Fruit fly (Drosophila melanogaster): ENCODE data around the gene CG4455.

dm6 chr2L:16321872-16322631 lies 30.7 kb upstream of the CG4455 start:
- TF ChIP-seq gl (tag; optimal IDR thresholded peaks at IDR 0.05), result no peak
- TF ChIP-seq CG9948 (tag; optimal IDR thresholded peaks at IDR 0.05), result no peak
- TF ChIP-seq CG17806 (tag; optimal IDR thresholded peaks at IDR 0.05), result no peak
- no peak for TF ChIP-seq Pif1A (GFP tag; optimal IDR thresholded peaks at IDR 0.05)
- no peak for TF ChIP-seq CG13204 (GFP tag; optimal IDR thresholded peaks at IDR 0.05)
